Worm (Caenorhabditis elegans): ENCODE data around the gene srh-60.

srh-60 gene

DNA sequence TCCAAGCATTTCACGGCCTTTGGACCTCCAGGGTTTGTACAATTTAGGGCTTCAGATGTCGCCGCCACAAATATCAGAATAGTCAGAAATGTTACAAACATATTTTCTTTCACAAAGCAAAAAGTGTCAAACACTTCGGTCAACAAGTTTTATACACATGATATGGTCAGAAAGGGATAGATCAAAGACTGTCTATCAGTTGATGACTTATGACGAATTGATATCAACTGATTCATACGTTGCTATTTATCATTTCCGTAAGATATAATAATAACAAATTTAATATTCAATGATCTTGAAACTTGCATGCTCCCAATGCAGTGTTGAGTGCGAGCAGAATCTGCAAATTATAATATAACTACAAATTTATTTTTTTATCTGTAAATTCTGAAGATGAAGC lies 22.9 kb upstream of the srh-60 start, which contains the start of gene W10G11.1:
W10G11.1 (minus strand) TSS at position 101 of the 400 bp plus-strand sequence.
- TF ChIP-seq aly-2 (tag; optimal IDR thresholded peaks at IDR 0.05), result no peak
- TF ChIP-seq unc-39 (tag; optimal IDR thresholded peaks at IDR 0.05), result no peak
- TF ChIP-seq nhr-10 (tag; optimal IDR thresholded peaks at IDR 0.05), result no peak
- TF ChIP-seq snpc-4 (tag; optimal IDR thresholded peaks at IDR 0.05), result no peak
- no peak for TF ChIP-seq unc-55 (GFP tag; optimal IDR thresholded peaks at IDR 0.05)

DNA sequence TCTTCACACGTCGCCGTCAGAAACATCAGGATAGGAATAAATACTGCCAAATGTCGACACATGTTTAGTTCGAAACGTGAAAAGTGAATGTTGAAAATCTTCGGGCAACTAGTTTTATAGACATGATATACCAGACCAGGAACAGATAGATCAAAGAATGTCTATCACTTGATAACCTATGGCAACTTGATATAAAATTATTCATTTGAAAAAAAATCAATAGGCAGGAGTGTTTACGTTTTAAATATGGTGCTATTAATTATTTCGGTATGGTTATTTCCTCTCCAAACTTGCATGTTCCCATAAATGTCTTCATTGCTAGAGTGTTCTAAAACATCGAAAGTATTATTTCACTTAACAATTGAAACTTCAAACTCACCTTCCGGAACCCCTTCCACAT lies 21.9 kb upstream of the srh-60 start, which contains the start of gene W10G11.2:
W10G11.2 (minus strand) TSS at position 101 of the 400 bp plus-strand sequence.
- no peak for TF ChIP-seq ceh-16 (tag; optimal IDR thresholded peaks at IDR 0.05)

DNA sequence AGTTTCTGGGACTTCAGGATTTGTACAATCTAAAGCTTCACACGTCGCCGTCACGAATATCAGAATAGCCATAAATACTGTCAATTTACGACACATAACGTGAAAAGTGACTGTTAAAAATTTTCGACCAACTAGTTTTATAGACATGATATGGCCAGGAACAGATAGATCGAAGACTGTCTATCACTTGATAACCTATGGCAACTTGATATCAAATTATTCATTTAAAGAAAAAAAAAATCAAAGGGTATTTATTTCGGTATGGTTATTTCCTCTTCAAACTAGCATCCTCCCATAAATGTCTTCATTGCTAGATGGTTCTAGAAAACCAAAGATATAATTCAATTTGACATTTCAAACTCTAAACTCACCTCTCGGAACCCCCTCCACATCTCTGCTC lies 21.1 kb upstream of the srh-60 start, which contains the start of gene W10G11.3:
W10G11.3 (minus strand) TSS at position 101 of the 400 bp plus-strand sequence.
- TF ChIP-seq zag-1 (tag; optimal IDR thresholded peaks at IDR 0.05) (no peak), mbf-1 (tag; optimal IDR thresholded peaks at IDR 0.05) (no peak), egl-27 (tag; optimal IDR thresholded peaks at IDR 0.05) (no peak), aly-2 (tag; optimal IDR thresholded peaks at IDR 0.05) (no peak), R02D3.7 (tag; optimal IDR thresholded peaks at IDR 0.05) (no peak), nhr-77 (tag; optimal IDR thresholded peaks at IDR 0.05) (no peak), gmeb-1 (tag; optimal IDR thresholded peaks at IDR 0.05) (no peak)

DNA sequence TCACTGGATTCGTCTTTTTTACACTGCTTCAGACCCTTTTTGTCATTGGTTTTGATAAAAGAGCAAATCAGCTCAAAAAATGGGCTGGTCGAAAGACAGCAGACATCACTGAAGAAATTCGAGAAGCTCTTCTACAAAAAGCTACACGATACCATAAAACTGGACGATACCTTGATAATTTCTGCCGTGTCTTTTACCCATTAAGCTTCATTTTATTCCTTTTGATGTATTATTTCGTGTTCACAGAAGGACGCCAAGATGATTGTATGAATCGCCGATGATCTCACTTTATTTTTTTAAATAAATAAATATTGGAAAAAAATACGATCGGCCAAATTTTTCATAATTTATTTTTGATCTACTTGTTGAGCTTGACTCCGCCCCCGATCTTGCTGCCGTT lies 16.4 kb upstream of the srh-60 start:
- TF ChIP-seq nhr-10 (tag; optimal IDR thresholded peaks at IDR 0.05) (no peak), mab-5 (tag; optimal IDR thresholded peaks at IDR 0.05) (no peak), sma-3 (GFP tag; optimal IDR thresholded peaks at IDR 0.05) (no peak), blmp-1 (tag; optimal IDR thresholded peaks at IDR 0.05; ENCODE audit: insufficient read depth) (no peak), nhr-237 (tag; optimal IDR thresholded peaks at IDR 0.05) (no peak), ceh-16 (tag; optimal IDR thresholded peaks at IDR 0.05) (no peak), aly-2 (tag; optimal IDR thresholded peaks at IDR 0.05) (no peak)

DNA sequence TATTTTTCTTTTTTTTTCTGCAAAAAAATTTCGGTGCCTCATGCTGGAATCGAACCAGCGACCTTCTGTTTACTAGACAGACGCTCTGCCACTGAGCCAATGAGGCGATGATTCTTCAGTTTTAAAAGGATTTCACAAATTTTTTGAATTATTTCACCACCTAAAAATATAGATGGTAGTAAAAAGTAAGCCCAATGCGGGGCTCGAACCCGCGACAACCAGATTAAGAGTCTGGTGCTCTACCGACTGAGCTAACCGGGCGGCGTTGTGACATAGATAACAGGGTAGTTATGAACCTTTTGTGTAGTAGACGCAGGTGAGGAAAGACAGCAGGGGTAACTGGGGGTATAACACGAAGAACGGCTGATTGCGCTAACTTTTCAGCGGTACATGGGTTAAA lies 15.9 kb upstream of the srh-60 start:
- peak; percentile 39 for TF ChIP-seq gmeb-1 (tag; optimal IDR thresholded peaks at IDR 0.05)
- peak; percentile 22 for TF ChIP-seq sma-3 (GFP tag; optimal IDR thresholded peaks at IDR 0.05)

DNA sequence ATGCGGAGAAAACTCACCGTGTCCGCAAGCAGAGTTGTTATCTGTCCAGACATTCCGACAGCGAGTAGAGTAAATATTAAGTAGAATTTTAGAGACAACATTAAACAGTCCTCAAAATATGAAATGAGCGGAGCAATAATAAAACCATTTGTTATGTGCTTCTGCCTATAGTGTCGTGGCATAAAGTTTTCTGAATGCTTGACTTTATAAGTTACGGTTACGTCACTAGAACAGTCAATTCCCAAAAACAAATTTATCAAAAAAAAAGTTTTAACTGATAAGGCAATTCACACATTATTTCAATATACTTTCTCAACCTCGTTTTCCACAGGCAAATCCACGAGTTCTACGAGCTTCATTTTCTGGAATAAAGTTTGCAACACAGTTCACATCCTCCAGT lies 14.4 kb upstream of the srh-60 start, which contains the start of gene clec-127:
clec-127 (minus strand) TSS at position 101 of the 400 bp plus-strand sequence.
- no peak for TF ChIP-seq ceh-16 (tag; optimal IDR thresholded peaks at IDR 0.05)
- no peak for TF ChIP-seq nhr-77 (tag; optimal IDR thresholded peaks at IDR 0.05)
- TF ChIP-seq sem-4 (tag; optimal IDR thresholded peaks at IDR 0.05), result no peak
- no peak for TF ChIP-seq Y55F3AM.14 (GFP tag; optimal IDR thresholded peaks at IDR 0.05)
- TF ChIP-seq gmeb-1 (tag; optimal IDR thresholded peaks at IDR 0.05), result no peak
- no peak for TF ChIP-seq egl-27 (tag; optimal IDR thresholded peaks at IDR 0.05)
- no peak for TF ChIP-seq sma-9 (GFP tag; optimal IDR thresholded peaks at IDR 0.05)
- no peak for TF ChIP-seq sma-9 (tag; optimal IDR thresholded peaks at IDR 0.05)
- no peak for TF ChIP-seq aly-2 (tag; optimal IDR thresholded peaks at IDR 0.05)
- TF ChIP-seq R02D3.7 (tag; optimal IDR thresholded peaks at IDR 0.05), result no peak
- TF ChIP-seq elt-1 (tag; optimal IDR thresholded peaks at IDR 0.05), result no peak
- TF ChIP-seq ceh-82 (tag; optimal IDR thresholded peaks at IDR 0.05), result no peak
- no peak for TF ChIP-seq lin-13 (GFP tag; optimal IDR thresholded peaks at IDR 0.05)

DNA sequence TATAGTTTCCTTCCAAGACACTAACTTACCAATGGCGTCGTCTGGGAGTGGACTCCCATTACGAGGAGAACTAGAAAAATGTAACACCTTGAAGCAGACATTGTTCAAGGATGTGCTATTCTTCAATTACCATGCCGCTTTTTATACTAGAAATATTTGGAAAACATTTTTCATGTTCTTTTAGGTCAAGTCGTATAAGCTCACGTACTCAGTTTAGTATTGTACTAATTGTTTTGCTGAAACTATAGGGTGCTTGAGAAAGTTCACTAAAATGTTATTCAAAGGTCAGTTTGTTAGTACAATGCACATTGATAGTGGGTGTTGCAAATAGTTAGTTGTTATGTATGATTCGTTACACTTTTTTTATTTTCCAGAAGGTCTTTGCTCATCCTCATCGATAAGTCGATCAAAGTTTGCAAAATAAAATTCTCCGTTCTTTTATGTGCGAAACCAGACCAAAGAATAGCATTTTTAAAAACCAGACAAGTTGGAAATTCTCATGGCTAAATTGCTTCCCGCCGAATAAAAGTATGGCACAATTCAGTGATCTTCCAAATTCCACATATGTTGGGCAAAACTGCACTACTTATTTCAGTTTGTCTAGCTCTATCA lies 12.5 kb upstream of the srh-60 start, which contains the start of the genes clec-128 and clec-129:
clec-128 (minus strand) TSS at position 101 of the 612 bp plus-strand sequence.
clec-129 (plus strand) TSS at position 562 of the 612 bp plus-strand sequence.
- TF ChIP-seq elt-3 (tag; optimal IDR thresholded peaks at IDR 0.05) (no peak), sma-9 (GFP tag; optimal IDR thresholded peaks at IDR 0.05) (no peak), sma-9 (tag; optimal IDR thresholded peaks at IDR 0.05) (no peak), ama-1 (optimal IDR thresholded peaks at IDR 0.05) (no peak), nhr-129 (tag; optimal IDR thresholded peaks at IDR 0.05) (no peak), nhr-237 (tag; optimal IDR thresholded peaks at IDR 0.05) (no peak), nhr-21 (tag; optimal IDR thresholded peaks at IDR 0.05) (no peak), nhr-6 (tag; optimal IDR thresholded peaks at IDR 0.05) (no peak), ztf-11 (tag; optimal IDR thresholded peaks at IDR 0.05) (no peak), fos-1 (tag; optimal IDR thresholded peaks at IDR 0.05) (no peak)
